Fruit fly (Drosophila melanogaster) whole organism, embryonic: ENCODE measurements around the gene IntS9.

Experiments used
- Abd-B ChIP-seq: fragments of 200-800 bp; sonication (Bioruptor generic); optimal IDR thresholded peaks from 2 replicates; lab custom pipeline; 2018; ENCODE audit warnings: missing biosample characterization, mild to moderate bottlenecking, missing genetic modification characterization, moderate library complexity
- Antp ChIP-seq: fragments of 200-800 bp; sonication (Bioruptor generic); optimal IDR thresholded peaks from 3 replicates; lab custom pipeline; 2016; ENCODE audit warnings: missing biosample characterization, missing genetic modification characterization
- Asciz ChIP-seq: fragments of 200-800 bp; sonication (Bioruptor generic); optimal IDR thresholded peaks from 2 replicates; lab custom pipeline; 2017; ENCODE audit warnings: missing biosample characterization, mild to moderate bottlenecking, missing genetic modification characterization, missing genetic modification reagents
- CG10979 ChIP-seq: fragments of 200-800 bp; sonication (Bioruptor generic); optimal IDR thresholded peaks from 2 replicates; lab custom pipeline; 2018; ENCODE audit warnings: missing biosample characterization, mild to moderate bottlenecking, missing genetic modification characterization, moderate library complexity
- CG1233 ChIP-seq: fragments of 200-800 bp; sonication (Bioruptor generic); optimal IDR thresholded peaks from 4 replicates; lab custom pipeline; 2018; ENCODE audit warnings: missing biosample characterization, mild to moderate bottlenecking, missing genetic modification characterization
- CG13624 ChIP-seq: fragments of 200-800 bp; sonication (Bioruptor generic); optimal IDR thresholded peaks from 2 replicates; lab custom pipeline; 2016; ENCODE audit warnings: missing biosample characterization, missing genetic modification characterization
- CG16779 ChIP-seq: fragments of 200-800 bp; sonication (Bioruptor generic); IDR thresholded peaks from 2 replicates; pipeline ENCODE4 v1.3.6; 2022; ENCODE audit warnings: missing biosample characterization, missing genetic modification characterization
- CG17361 ChIP-seq: fragments of 200-800 bp; sonication (Bioruptor generic); IDR thresholded peaks from 3 replicates; pipeline ENCODE4 v1.3.6; 2022; ENCODE audit warnings: missing biosample characterization, missing genetic modification characterization
- CG18619 ChIP-seq: fragments of 200-800 bp; sonication (Bioruptor generic); optimal IDR thresholded peaks from 3 replicates; lab custom pipeline; 2017; ENCODE audit warnings: missing biosample characterization, mild to moderate bottlenecking, missing genetic modification characterization
- CG18764 ChIP-seq: fragments of 200-800 bp; sonication (Bioruptor generic); optimal IDR thresholded peaks from 3 replicates; lab custom pipeline; 2016; ENCODE audit warnings: missing biosample characterization, missing genetic modification characterization
- CG2712 ChIP-seq: fragments of 200-800 bp; optimal IDR thresholded peaks from 3 replicates; lab custom pipeline; 2019; ENCODE audit warnings: missing biosample characterization, mild to moderate bottlenecking, missing genetic modification characterization, moderate library complexity
- CG2889 ChIP-seq: fragments of 200-800 bp; sonication (Bioruptor generic); IDR thresholded peaks from 3 replicates; pipeline ENCODE4 v1.3.6; 2022; ENCODE audit warnings: missing biosample characterization, missing genetic modification characterization
- CG31365 ChIP-seq: fragments of 200-800 bp; sonication (Bioruptor generic); optimal IDR thresholded peaks from 2 replicates; lab custom pipeline; 2018; ENCODE audit warnings: missing biosample characterization, mild to moderate bottlenecking, missing genetic modification characterization
- CG34376 ChIP-seq: fragments of 200-800 bp; sonication (Bioruptor generic); optimal IDR thresholded peaks from 2 replicates; lab custom pipeline; 2018; ENCODE audit warnings: missing biosample characterization, mild to moderate bottlenecking, missing genetic modification characterization
- CG6683 ChIP-seq: fragments of 200-800 bp; sonication (Bioruptor generic); optimal IDR thresholded peaks from 2 replicates; lab custom pipeline; 2017; ENCODE audit warnings: missing biosample characterization, mild to moderate bottlenecking, missing genetic modification characterization, missing genetic modification reagents
- CG6765 ChIP-seq: fragments of 200-800 bp; sonication (Bioruptor generic); optimal IDR thresholded peaks from 3 replicates; lab custom pipeline; 2017; ENCODE audit warnings: missing biosample characterization, mild to moderate bottlenecking, missing genetic modification characterization
- CG6854 ChIP-seq: fragments of 200-800 bp; sonication (Bioruptor generic); optimal IDR thresholded peaks from 3 replicates; lab custom pipeline; 2017; ENCODE audit warnings: missing biosample characterization, mild to moderate bottlenecking, missing genetic modification characterization
- CG8359 ChIP-seq: fragments of 200-800 bp; sonication (Bioruptor generic); optimal IDR thresholded peaks from 2 replicates; lab custom pipeline; 2017; ENCODE audit warnings: missing biosample characterization, mild to moderate bottlenecking, missing genetic modification characterization, borderline replicate concordance
- CG8924 ChIP-seq: fragments of 200-800 bp; optimal IDR thresholded peaks from 3 replicates; lab custom pipeline; 2019; ENCODE audit warnings: missing biosample characterization, mild to moderate bottlenecking, missing genetic modification characterization, moderate library complexity
- CG9215 ChIP-seq: fragments of 200-800 bp; sonication (Bioruptor generic); IDR thresholded peaks from 2 replicates; pipeline ENCODE4 v1.3.6; 2022; ENCODE audit warnings: missing biosample characterization, missing genetic modification characterization
- Drgx ChIP-seq: fragments of 200-800 bp; sonication (Bioruptor generic); IDR thresholded peaks from 2 replicates; pipeline ENCODE4 v1.3.6; 2022; ENCODE audit warnings: missing biosample characterization, missing genetic modification characterization
- ERR ChIP-seq: fragments of 200-800 bp; sonication (Bioruptor generic); optimal IDR thresholded peaks from 2 replicates; lab custom pipeline; 2016; ENCODE audit warnings: missing biosample characterization, missing genetic modification characterization
- Eip74EF ChIP-seq, 2 experiments: fragments of 200-800 bp in 1 of 2; fragments of >200 bp in 1 of 2; sonication (Bioruptor generic) in 1 of 2; optimal IDR thresholded peaks; 2 replicates each; lab custom pipeline; 2017 to 2019; ENCODE audit warnings: missing biosample characterization in 2 of 2, missing genetic modification characterization in 2 of 2, mild to moderate bottlenecking in 1 of 2, moderate library complexity in 1 of 2
- Hsf ChIP-seq: fragments of 200-800 bp; sonication (Bioruptor generic); optimal IDR thresholded peaks from 3 replicates; lab custom pipeline; 2016; ENCODE audit warnings: missing biosample characterization, missing genetic modification characterization
- Kr ChIP-seq: fragments of 200-800 bp; sonication (Bioruptor generic); optimal IDR thresholded peaks from 2 replicates; lab custom pipeline; 2017; ENCODE audit warnings: missing biosample characterization, mild to moderate bottlenecking, missing genetic modification characterization
- Oaz ChIP-seq: fragments of 200-800 bp; sonication (Bioruptor generic); IDR thresholded peaks from 2 replicates; pipeline ENCODE4 v1.3.6; 2022; ENCODE audit warnings: missing biosample characterization, missing genetic modification characterization
- Side ChIP-seq: fragments of 200-800 bp; sonication (Bioruptor generic); optimal IDR thresholded peaks from 2 replicates; lab custom pipeline; 2016; ENCODE audit warnings: missing biosample characterization, missing genetic modification characterization
- amos ChIP-seq: fragments of 200-800 bp; sonication (Bioruptor generic); IDR thresholded peaks from 2 replicates; pipeline ENCODE4 v1.3.6; 2022; ENCODE audit warnings: missing biosample characterization, missing genetic modification characterization; ENCODE audit not compliant: partially characterized antibody
- ara ChIP-seq: fragments of 200-800 bp; sonication (Bioruptor generic); IDR thresholded peaks from 2 replicates; pipeline ENCODE4 v1.3.6; 2022; ENCODE audit warnings: missing biosample characterization, missing genetic modification characterization
- bcd ChIP-seq: fragments of 200-800 bp; sonication (Bioruptor generic); optimal IDR thresholded peaks from 2 replicates; lab custom pipeline; 2017; ENCODE audit warnings: missing biosample characterization, mild to moderate bottlenecking, missing genetic modification characterization
- cato ChIP-seq: fragments of 200-800 bp; sonication (Bioruptor generic); optimal IDR thresholded peaks from 2 replicates; lab custom pipeline; 2016; ENCODE audit warnings: missing biosample characterization, missing genetic modification characterization, borderline replicate concordance
- dati ChIP-seq: fragments of 200-800 bp; sonication (Bioruptor generic); IDR thresholded peaks from 2 replicates; pipeline ENCODE4 v1.3.6; 2022; ENCODE audit warnings: missing biosample characterization, missing genetic modification characterization
- dmrt11E ChIP-seq: fragments of 200-800 bp; sonication (Bioruptor generic); optimal IDR thresholded peaks from 3 replicates; lab custom pipeline; 2018; ENCODE audit warnings: missing biosample characterization, mild to moderate bottlenecking, missing genetic modification characterization, moderate library complexity
- gcm ChIP-seq: fragments of 200-800 bp; sonication (Bioruptor generic); optimal IDR thresholded peaks from 2 replicates; lab custom pipeline; 2019; ENCODE audit warnings: missing biosample characterization, mild to moderate bottlenecking, missing genetic modification characterization, moderate library complexity
- jumu ChIP-seq: fragments of 200-800 bp; sonication (Bioruptor generic); optimal IDR thresholded peaks from 3 replicates; lab custom pipeline; 2016; ENCODE audit warnings: missing biosample characterization, missing genetic modification characterization
- lilli ChIP-seq: fragments of 200-800 bp; sonication (Bioruptor generic); optimal IDR thresholded peaks from 3 replicates; lab custom pipeline; 2016; ENCODE audit warnings: missing biosample characterization, missing genetic modification characterization
- oc ChIP-seq: fragments of 200-800 bp; sonication (Bioruptor generic); optimal IDR thresholded peaks from 2 replicates; lab custom pipeline; 2018; ENCODE audit warnings: missing biosample characterization, mild to moderate bottlenecking, missing genetic modification characterization, moderate library complexity
- pita ChIP-seq: fragments of 200-800 bp; sonication (Bioruptor generic); optimal IDR thresholded peaks from 2 replicates; lab custom pipeline; 2017; ENCODE audit warnings: missing biosample characterization, mild to moderate bottlenecking, missing genetic modification characterization
- prd ChIP-seq, 3 experiments: fragments of >200 bp in 2 of 3; fragments of 200-800 bp in 1 of 3; sonication (Bioruptor generic) in 1 of 3; optimal IDR thresholded peaks in 2 of 3; IDR thresholded peaks in 1 of 3; 2 replicates in 2 of 3; 3 replicates in 1 of 3; pipeline versions ENCODE4 v1.3.6 to Lab custom; 2017 to 2022; ENCODE audit warnings: missing biosample characterization in 1 of 3, missing genetic modification characterization in 1 of 3
- seq ChIP-seq: fragments of 200-800 bp; sonication (Bioruptor generic); IDR thresholded peaks from 2 replicates; pipeline ENCODE4 v1.3.6; 2022; ENCODE audit warnings: missing biosample characterization, missing genetic modification characterization
- ssp ChIP-seq: fragments of 200-800 bp; sonication (Bioruptor generic); IDR thresholded peaks from 2 replicates; pipeline ENCODE4 v1.3.6; 2022; ENCODE audit warnings: missing biosample characterization, missing genetic modification characterization
- tin ChIP-seq: fragments of 200-800 bp; sonication (Bioruptor generic); optimal IDR thresholded peaks from 3 replicates; lab custom pipeline; 2016; ENCODE audit warnings: missing biosample characterization, missing genetic modification characterization
- trem ChIP-seq: fragments of 200-800 bp; optimal IDR thresholded peaks from 3 replicates; lab custom pipeline; 2019; ENCODE audit warnings: missing biosample characterization, mild to moderate bottlenecking, missing genetic modification characterization, moderate library complexity
- unc-4 ChIP-seq: fragments of 200-800 bp; sonication (Bioruptor generic); IDR thresholded peaks from 2 replicates; pipeline ENCODE4 v1.3.6; 2022; ENCODE audit warnings: missing biosample characterization, missing genetic modification characterization; ENCODE audit not compliant: partially characterized antibody
- vnd ChIP-seq: fragments of 200-800 bp; sonication (Bioruptor generic); IDR thresholded peaks from 3 replicates; pipeline ENCODE4 v1.3.6; 2022; ENCODE audit warnings: missing biosample characterization, missing genetic modification characterization; ENCODE audit not compliant: partially characterized antibody
- zen ChIP-seq: fragments of 200-800 bp; sonication (Bioruptor generic); optimal IDR thresholded peaks from 3 replicates; lab custom pipeline; 2018; ENCODE audit warnings: missing biosample characterization, mild to moderate bottlenecking, missing genetic modification characterization, moderate library complexity
- zen2 ChIP-seq: fragments of 200-800 bp; sonication (Bioruptor generic); IDR thresholded peaks from 3 replicates; pipeline ENCODE4 v1.3.6; 2022; ENCODE audit warnings: missing biosample characterization, missing genetic modification characterization; ENCODE audit not compliant: partially characterized antibody
- zf30C ChIP-seq: fragments of 200-800 bp; sonication (Bioruptor generic); optimal IDR thresholded peaks from 3 replicates; lab custom pipeline; 2018; ENCODE audit warnings: missing biosample characterization, mild to moderate bottlenecking, missing genetic modification characterization

Gene IntS9

dm6 chr3L:16060806-16061600 lies 44.4 kb downstream of the IntS9 start (continued):
- TF ChIP-seq ERR (GFP tag; lab: Kevin White, UChicago) (no peak), lilli (GFP tag; lab: Kevin White, UChicago) (peak; percentile 35), CG8924 (tag; lab: Kevin White, UChicago) (peak; percentile 76), CG2889 (GFP tag; lab: Robert Waterston, UW) (no peak), Eip74EF (GFP tag; optimal IDR thresholded peaks at IDR 0.05; lab: Kevin White, UChicago) (no peak), CG2712 (tag; lab: Kevin White, UChicago) (no peak), gcm (GFP tag; lab: Kevin White, UChicago) (no peak), Side (GFP tag; lab: Kevin White, UChicago) (no peak), Oaz (no peak), CG16779 (GFP tag; lab: Robert Waterston, UW) (no peak), cato (GFP tag; lab: Kevin White, UChicago) (no peak), Asciz (GFP tag; lab: Kevin White, UChicago) (no peak), zen2 (GFP tag; lab: Robert Waterston, UW) (no peak), seq (GFP tag; lab: Robert Waterston, UW) (no peak; the same call in 1 of the 2 replicates), ssp (GFP tag; lab: Robert Waterston, UW) (no peak), CG6765 (GFP tag; lab: Kevin White, UChicago) (no peak), CG18619 (GFP tag; lab: Kevin White, UChicago) (peak; percentile 59), dati (GFP tag; lab: Robert Waterston, UW) (no peak), zf30C (GFP tag; lab: Kevin White, UChicago) (peak; percentile 38), CG17361 (GFP tag; lab: Robert Waterston, UW) (peak; percentile 89; the same call in 2 of the 3 replicates), CG1233 (peak; percentile 46), dmrt11E (tag; lab: Kevin White, UChicago) (peak; percentile 45), CG6683 (GFP tag; lab: Kevin White, UChicago) (no peak), tin (peak; percentile 22), zen (tag; lab: Kevin White, UChicago) (no peak), ara (no peak), CG34376 (GFP tag; lab: Kevin White, UChicago) (no peak), bcd (GFP tag; lab: Kevin White, UChicago) (no peak), Abd-B (no peak), CG6854 (GFP tag; lab: Kevin White, UChicago) (no peak), amos (no peak), CG8359 (peak; percentile 25), CG31365 (no peak), pita (GFP tag; lab: Kevin White, UChicago) (no peak), CG9215 (GFP tag; lab: Robert Waterston, UW) (no peak), Kr (GFP tag; lab: Kevin White, UChicago) (no peak), jumu (GFP tag; lab: Kevin White, UChicago) (no peak), prd (optimal IDR thresholded peaks at IDR 0.05; lab: Kevin White, UChicago) (no peak), prd (GFP tag; IDR thresholded peaks at IDR 0.05; lab: Robert Waterston, UW) (no peak), CG13624 (no peak), trem (tag; lab: Kevin White, UChicago) (peak; percentile 20), CG10979 (tag; lab: Kevin White, UChicago) (peak; percentile 75), unc-4 (GFP tag; lab: Robert Waterston, UW) (no peak), Drgx (0 out of 2 replicates have a peak, but pooled peaks have one; percentile 16), Hsf (GFP tag; lab: Kevin White, UChicago) (peak; percentile 44), CG18764 (GFP tag; lab: Kevin White, UChicago) (no peak), vnd (no peak), Antp (GFP tag; lab: Kevin White, UChicago) (peak; percentile 19), oc (tag; lab: Kevin White, UChicago) (no peak)
